Worm (Caenorhabditis elegans): Measurements from ENCODE around the gene madf-11.

madf-11 gene

ce11 chrIII:5570814-5571443, 32.4 kb downstream of the madf-11 start:
- TF ChIP-seq ceh-2 (tag; optimal IDR thresholded peaks at IDR 0.05) (no peak), ceh-6 (GFP tag; optimal IDR thresholded peaks at IDR 0.05) (no peak), pha-4 (tag; optimal IDR thresholded peaks at IDR 0.05) (no peak), pha-2 (tag; optimal IDR thresholded peaks at IDR 0.05) (no peak), ceh-34 (tag; optimal IDR thresholded peaks at IDR 0.05) (no peak), odd-2 (tag; optimal IDR thresholded peaks at IDR 0.05) (no peak), nhr-232 (tag; optimal IDR thresholded peaks at IDR 0.05) (no peak)

- TF ChIP-seq sox-4 (tag; optimal IDR thresholded peaks at IDR 0.05): no peak
- TF ChIP-seq ceh-45 (GFP tag; IDR thresholded peaks at IDR 0.05): no peak
- no peak for TF ChIP-seq lin-11 (tag; optimal IDR thresholded peaks at IDR 0.05)
- TF ChIP-seq ref-2 (tag; optimal IDR thresholded peaks at IDR 0.05): no peak
- TF ChIP-seq npax-4 (tag; optimal IDR thresholded peaks at IDR 0.05): no peak
- no peak for TF ChIP-seq C08G9.2 (tag; optimal IDR thresholded peaks at IDR 0.05)
- TF ChIP-seq ahr-1 (tag; optimal IDR thresholded peaks at IDR 0.05): no peak
- TF ChIP-seq unc-42 (tag; optimal IDR thresholded peaks at IDR 0.05): no peak
- TF ChIP-seq mec-3 (tag; optimal IDR thresholded peaks at IDR 0.05; ENCODE audit: borderline replicate concordance): no peak
- no peak for TF ChIP-seq ama-1 (optimal IDR thresholded peaks at IDR 0.05)
- TF ChIP-seq fkh-10 (GFP tag; optimal IDR thresholded peaks at IDR 0.05): no peak
- TF ChIP-seq sox-2 (GFP tag; IDR thresholded peaks at IDR 0.05): no peak
- no peak for TF ChIP-seq C38D4.7 (GFP tag; optimal IDR thresholded peaks at IDR 0.05)
- TF ChIP-seq ceh-18 (tag; optimal IDR thresholded peaks at IDR 0.05): no peak
- no peak for TF ChIP-seq ceh-31 (tag; optimal IDR thresholded peaks at IDR 0.05)
- TF ChIP-seq rnt-1 (tag; optimal IDR thresholded peaks at IDR 0.05): no peak
- no peak for TF ChIP-seq pat-9 (tag; optimal IDR thresholded peaks at IDR 0.05)
- no peak for TF ChIP-seq odd-2 (tag; optimal IDR thresholded peaks at IDR 0.05)
- TF ChIP-seq ceh-34 (tag; optimal IDR thresholded peaks at IDR 0.05): no peak
These were observed 34.6 kb downstream of the madf-11 start, which contains the start of gene nspb-12 for ce11 chrIII:5568679-5569078. TSS of gene nspb-12 (minus strand) at chrIII:5568779.

ce11 chrIII:5568265-5568664, 35.0 kb downstream of the madf-11 start:
- TF ChIP-seq che-1 (tag; optimal IDR thresholded peaks at IDR 0.05): no peak
- no peak for TF ChIP-seq ama-1 (optimal IDR thresholded peaks at IDR 0.05)
- no peak for TF ChIP-seq hlh-30 (tag; optimal IDR thresholded peaks at IDR 0.05; ENCODE audit: insufficient read depth)
- no peak for TF ChIP-seq ceh-9 (tag; optimal IDR thresholded peaks at IDR 0.05)
- no peak for TF ChIP-seq ceh-34 (tag; optimal IDR thresholded peaks at IDR 0.05)

ce11 chrIII:5566496-5566895, 36.8 kb downstream of the madf-11 start:
- TF ChIP-seq eyg-1 (tag; optimal IDR thresholded peaks at IDR 0.05): no peak

ce11 chrIII:5565699-5566098, 37.6 kb downstream of the madf-11 start:
- peak; percentile 8 for TF ChIP-seq unc-55 (GFP tag; optimal IDR thresholded peaks at IDR 0.05)
- no peak for TF ChIP-seq mec-3 (tag; optimal IDR thresholded peaks at IDR 0.05; ENCODE audit: borderline replicate concordance)

- TF ChIP-seq nhr-232 (tag; optimal IDR thresholded peaks at IDR 0.05) (no peak), rnt-1 (tag; optimal IDR thresholded peaks at IDR 0.05) (no peak), ceh-45 (GFP tag; IDR thresholded peaks at IDR 0.05) (no peak), pros-1 (tag; optimal IDR thresholded peaks at IDR 0.05) (no peak), lim-6 (tag; optimal IDR thresholded peaks at IDR 0.05) (no peak), sox-4 (tag; optimal IDR thresholded peaks at IDR 0.05) (no peak), ref-2 (tag; optimal IDR thresholded peaks at IDR 0.05) (peak; percentile 32), ceh-2 (tag; optimal IDR thresholded peaks at IDR 0.05) (no peak), nfya-1 (tag; optimal IDR thresholded peaks at IDR 0.05) (peak; percentile 13), eyg-1 (tag; optimal IDR thresholded peaks at IDR 0.05) (peak; percentile 14), ceh-24 (tag; optimal IDR thresholded peaks at IDR 0.05) (no peak), K09A11.1 (tag; optimal IDR thresholded peaks at IDR 0.05; ENCODE audit: insufficient read depth) (no peak), elt-4 (tag; optimal IDR thresholded peaks at IDR 0.05) (no peak), ceh-14 (tag; optimal IDR thresholded peaks at IDR 0.05) (peak; percentile 34), pha-2 (tag; optimal IDR thresholded peaks at IDR 0.05) (no peak), ttx-3 (tag; optimal IDR thresholded peaks at IDR 0.05) (no peak), pax-1 (tag; optimal IDR thresholded peaks at IDR 0.05) (no peak), pat-9 (tag; optimal IDR thresholded peaks at IDR 0.05) (peak; percentile 47), unc-86 (tag; optimal IDR thresholded peaks at IDR 0.05) (no peak), hlh-6 (tag; optimal IDR thresholded peaks at IDR 0.05) (no peak), ets-4 (tag; optimal IDR thresholded peaks at IDR 0.05) (peak; percentile 68), ceh-34 (tag; optimal IDR thresholded peaks at IDR 0.05) (peak; percentile 58), che-1 (tag; optimal IDR thresholded peaks at IDR 0.05) (no peak)
These were observed 38.5 kb downstream of the madf-11 start, which contains the start of gene mlc-3 for ce11 chrIII:5564799-5565198. TSS of gene mlc-3 (plus strand) at chrIII:5565025.
